Worm (Caenorhabditis elegans): Measurements from ENCODE around the gene T23B12.6.

DNA sequence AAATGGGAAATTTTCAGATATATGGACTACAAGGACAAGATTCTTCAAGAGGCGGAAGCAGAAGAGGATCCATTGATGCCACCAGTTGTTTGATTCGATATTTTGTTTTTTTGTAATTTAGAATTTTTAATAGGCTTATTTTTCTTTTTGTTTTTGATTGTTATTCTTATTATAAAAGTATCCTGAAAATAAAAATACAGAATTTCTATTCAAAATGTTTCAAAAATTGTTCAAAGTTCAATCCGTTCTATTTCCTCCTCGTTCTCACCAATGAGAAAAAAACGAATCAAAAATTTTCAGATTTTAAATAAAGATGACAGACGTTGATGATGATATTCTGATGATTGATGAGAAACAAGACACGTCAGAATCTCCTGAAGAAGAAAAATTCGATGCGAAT, 8.5 kb upstream of the T23B12.6 start, which contains the start of gene phf-30:
- no peak for TF ChIP-seq rnt-1 (tag; optimal IDR thresholded peaks at IDR 0.05)
- TF ChIP-seq fkh-6 (tag; optimal IDR thresholded peaks at IDR 0.05) = no peak

Data from whole organism, late embryonic.